Fruit fly (Drosophila melanogaster) whole organism, embryonic: ENCODE results near the gene Ythdc1.

Experiments
- Ada2b ChIP-seq: fragments of 200-800 bp; sonication (Bioruptor generic); IDR thresholded peaks from 2 replicates; pipeline ENCODE4 v1.3.6; 2022; ENCODE audit warnings: missing biosample characterization, missing genetic modification characterization
- Aef1 ChIP-seq: fragments of 200-800 bp; sonication (Bioruptor generic); IDR thresholded peaks from 3 replicates; pipeline ENCODE4 v1.3.6; 2022; ENCODE audit warnings: missing biosample characterization, missing genetic modification characterization
- Atf-2 ChIP-seq: fragments of 200-800 bp; sonication (Bioruptor generic); optimal IDR thresholded peaks from 2 replicates; lab custom pipeline; 2016; ENCODE audit warnings: missing biosample characterization, missing genetic modification characterization
- Blimp-1 ChIP-seq: fragments of 200-800 bp; sonication (Bioruptor generic); optimal IDR thresholded peaks from 3 replicates; lab custom pipeline; 2018; ENCODE audit warnings: missing biosample characterization, missing genetic modification characterization, mild to moderate bottlenecking, moderate library complexity, missing genetic modification reagents
- CG10267 ChIP-seq: fragments of 200-800 bp; sonication (Bioruptor generic); optimal IDR thresholded peaks from 2 replicates; lab custom pipeline; 2018; ENCODE audit warnings: missing biosample characterization, mild to moderate bottlenecking, missing genetic modification characterization, moderate library complexity
- CG10565 ChIP-seq: fragments of 200-800 bp; sonication (Bioruptor generic); optimal IDR thresholded peaks from 3 replicates; lab custom pipeline; 2016; ENCODE audit warnings: missing biosample characterization, mild to moderate bottlenecking, missing genetic modification characterization
- CG11504 ChIP-seq: fragments of 200-800 bp; sonication (Bioruptor generic); optimal IDR thresholded peaks from 3 replicates; lab custom pipeline; 2019; ENCODE audit warnings: missing biosample characterization, mild to moderate bottlenecking, missing genetic modification characterization, moderate library complexity
- CG11695 ChIP-seq: fragments of 200-800 bp; sonication (Bioruptor generic); IDR thresholded peaks from 3 replicates; pipeline ENCODE4 v1.3.6; 2022; ENCODE audit warnings: missing biosample characterization, missing genetic modification characterization
- CG12155 ChIP-seq: fragments of 200-800 bp; sonication (Bioruptor generic); optimal IDR thresholded peaks from 3 replicates; lab custom pipeline; 2016; ENCODE audit warnings: missing biosample characterization, missing genetic modification characterization
- CG15269 ChIP-seq: fragments of 200-800 bp; sonication (Bioruptor generic); optimal IDR thresholded peaks from 2 replicates; lab custom pipeline; 2018; ENCODE audit warnings: missing biosample characterization, mild to moderate bottlenecking, missing genetic modification characterization, moderate library complexity
- CG17361 ChIP-seq: fragments of 200-800 bp; sonication (Bioruptor generic); IDR thresholded peaks from 3 replicates; pipeline ENCODE4 v1.3.6; 2022; ENCODE audit warnings: missing biosample characterization, missing genetic modification characterization
- CG1792 ChIP-seq: fragments of 200-800 bp; sonication (Bioruptor generic); optimal IDR thresholded peaks from 2 replicates; lab custom pipeline; 2016; ENCODE audit warnings: missing biosample characterization, missing genetic modification characterization
- CG18262 ChIP-seq: fragments of 200-800 bp; optimal IDR thresholded peaks from 3 replicates; lab custom pipeline; 2019; ENCODE audit warnings: missing biosample characterization, mild to moderate bottlenecking, missing genetic modification characterization, moderate library complexity
- CG18599 ChIP-seq: fragments of 200-800 bp; sonication (Bioruptor generic); optimal IDR thresholded peaks from 3 replicates; lab custom pipeline; 2017; ENCODE audit warnings: missing biosample characterization, missing genetic modification characterization, mild to moderate bottlenecking, moderate library complexity, missing genetic modification reagents
- CG2678 ChIP-seq: fragments of 200-800 bp; sonication (Bioruptor generic); optimal IDR thresholded peaks from 3 replicates; lab custom pipeline; 2019; ENCODE audit warnings: missing biosample characterization, mild to moderate bottlenecking, missing genetic modification characterization, moderate library complexity
- CG31441 ChIP-seq: fragments of 200-800 bp; sonication (Bioruptor generic); IDR thresholded peaks from 2 replicates; pipeline ENCODE4 v1.3.6; 2022; ENCODE audit warnings: missing biosample characterization, missing genetic modification characterization
- CG34422 ChIP-seq: fragments of 200-800 bp; sonication (Bioruptor generic); IDR thresholded peaks from 3 replicates; pipeline ENCODE4 v1.3.6; 2022; ENCODE audit warnings: missing biosample characterization, missing genetic modification characterization
- CG7271 ChIP-seq: fragments of 200-800 bp; sonication (Bioruptor generic); optimal IDR thresholded peaks from 2 replicates; lab custom pipeline; 2018; ENCODE audit warnings: missing biosample characterization, mild to moderate bottlenecking, missing genetic modification characterization, moderate library complexity
- CG7928 ChIP-seq: fragments of 200-800 bp; sonication (Bioruptor generic); optimal IDR thresholded peaks from 2 replicates; lab custom pipeline; 2017; ENCODE audit warnings: missing biosample characterization, mild to moderate bottlenecking, missing genetic modification characterization
- CG8944 ChIP-seq: fragments of 200-800 bp; sonication (Bioruptor generic); optimal IDR thresholded peaks from 3 replicates; lab custom pipeline; 2016; ENCODE audit warnings: missing biosample characterization, missing genetic modification characterization
- CoRest ChIP-seq: fragments of 200-800 bp; sonication (Bioruptor generic); optimal IDR thresholded peaks from 3 replicates; lab custom pipeline; 2018; ENCODE audit warnings: missing biosample characterization, mild to moderate bottlenecking, missing genetic modification characterization, moderate library complexity
- Dfd ChIP-seq, 2 experiments: fragments of >200 bp; optimal IDR thresholded peaks; 2 replicates each; lab custom pipeline; 2017; ENCODE audit warnings: missing biosample characterization in 2 of 2, missing genetic modification characterization in 2 of 2
- Fer1 ChIP-seq: fragments of 200-800 bp; sonication (Bioruptor generic); optimal IDR thresholded peaks from 2 replicates; lab custom pipeline; 2017; ENCODE audit warnings: missing biosample characterization, mild to moderate bottlenecking, missing genetic modification characterization
- Hand ChIP-seq: fragments of 200-800 bp; sonication (Bioruptor generic); optimal IDR thresholded peaks from 2 replicates; lab custom pipeline; 2017; ENCODE audit warnings: mild to moderate bottlenecking, missing biosample characterization, missing genetic modification reagents, missing genetic modification characterization
- Hmx ChIP-seq: fragments of 200-800 bp; sonication (Bioruptor generic); optimal IDR thresholded peaks from 2 replicates; lab custom pipeline; 2016; ENCODE audit warnings: missing biosample characterization, missing genetic modification characterization
- Lhr ChIP-seq: fragments of 200-800 bp; sonication (Bioruptor generic); optimal IDR thresholded peaks from 3 replicates; lab custom pipeline; 2017; ENCODE audit warnings: mild to moderate bottlenecking, missing biosample characterization, missing genetic modification reagents, missing genetic modification characterization
- Med ChIP-seq: fragments of 200-800 bp; sonication (Bioruptor generic); peaks from one replicate; lab custom pipeline; 2016; ENCODE audit warnings: missing biosample characterization, missing genetic modification characterization, mild to moderate bottlenecking, inconsistent platforms, moderate library complexity
- Oli ChIP-seq: fragments of 200-800 bp; sonication (Bioruptor generic); optimal IDR thresholded peaks from 2 replicates; lab custom pipeline; 2018; ENCODE audit warnings: missing biosample characterization, mild to moderate bottlenecking, missing genetic modification characterization, moderate library complexity
- al ChIP-seq: fragments of 200-800 bp; sonication (Bioruptor generic); IDR thresholded peaks from 2 replicates; pipeline ENCODE4 v1.3.6; 2022; ENCODE audit warnings: missing biosample characterization, missing genetic modification characterization
- bowl ChIP-seq: fragments of 200-800 bp; sonication (Bioruptor generic); IDR thresholded peaks from 2 replicates; pipeline ENCODE4 v1.3.6; 2022; ENCODE audit warnings: missing biosample characterization, missing genetic modification characterization
- bsh ChIP-seq, 2 experiments: fragments of 200-800 bp; sonication (Bioruptor generic); optimal IDR thresholded peaks; 2 replicates each; lab custom pipeline; 2017 to 2018; ENCODE audit warnings: mild to moderate bottlenecking in 2 of 2, missing biosample characterization in 2 of 2, missing genetic modification characterization in 2 of 2, moderate library complexity in 1 of 2
- da ChIP-seq: fragments of 200-800 bp; sonication (Bioruptor generic); optimal IDR thresholded peaks from 2 replicates; lab custom pipeline; 2016; ENCODE audit warnings: missing biosample characterization, missing genetic modification characterization
- dmrt99B ChIP-seq: fragments of 200-800 bp; sonication (Bioruptor generic); optimal IDR thresholded peaks from 2 replicates; lab custom pipeline; 2018; ENCODE audit warnings: missing biosample characterization, mild to moderate bottlenecking, missing genetic modification characterization, moderate library complexity
- dysf ChIP-seq: fragments of 200-800 bp; sonication (Bioruptor generic); IDR thresholded peaks from 3 replicates; pipeline ENCODE4 v1.3.6; 2022; ENCODE audit warnings: missing biosample characterization, missing genetic modification characterization
- emc ChIP-seq: fragments of 200-800 bp; sonication (Bioruptor generic); optimal IDR thresholded peaks from 2 replicates; lab custom pipeline; 2016; ENCODE audit warnings: missing biosample characterization, missing genetic modification characterization
- fu2 ChIP-seq: fragments of 200-800 bp; sonication (Bioruptor generic); optimal IDR thresholded peaks from 2 replicates; lab custom pipeline; 2016; ENCODE audit warnings: missing biosample characterization, missing genetic modification characterization
- gem ChIP-seq: fragments of 200-800 bp; sonication (Bioruptor generic); optimal IDR thresholded peaks from 2 replicates; lab custom pipeline; 2019; ENCODE audit warnings: missing biosample characterization, mild to moderate bottlenecking, missing genetic modification characterization, moderate library complexity
- grau ChIP-seq: fragments of 200-800 bp; optimal IDR thresholded peaks from 3 replicates; lab custom pipeline; 2019; ENCODE audit warnings: missing biosample characterization, mild to moderate bottlenecking, missing genetic modification characterization, moderate library complexity
- lbe ChIP-seq: fragments of 200-800 bp; sonication (Bioruptor generic); optimal IDR thresholded peaks from 2 replicates; lab custom pipeline; 2016; ENCODE audit warnings: missing biosample characterization, mild to moderate bottlenecking, missing genetic modification characterization
- luna ChIP-seq: fragments of 200-800 bp; sonication (Bioruptor generic); optimal IDR thresholded peaks from 2 replicates; lab custom pipeline; 2016; ENCODE audit warnings: missing biosample characterization, missing genetic modification characterization
- nmo ChIP-seq: fragments of 200-800 bp; sonication (Bioruptor generic); optimal IDR thresholded peaks from 2 replicates; lab custom pipeline; 2018; ENCODE audit warnings: missing biosample characterization, mild to moderate bottlenecking, missing genetic modification characterization, moderate library complexity
- odd ChIP-seq: fragments of 200-800 bp; sonication (Bioruptor generic); optimal IDR thresholded peaks from 2 replicates; lab custom pipeline; 2017; ENCODE audit warnings: missing biosample characterization, mild to moderate bottlenecking, missing genetic modification characterization
- row ChIP-seq: fragments of 200-800 bp; sonication (Bioruptor generic); IDR thresholded peaks from 3 replicates; pipeline ENCODE4 v1.3.6; 2022; ENCODE audit warnings: missing biosample characterization, missing genetic modification characterization
- sens ChIP-seq: fragments of 200-800 bp; sonication (Bioruptor generic); peaks from one replicate; lab custom pipeline; 2016; ENCODE audit warnings: missing biosample characterization, missing genetic modification characterization
- so ChIP-seq: fragments of 200-800 bp; sonication (Bioruptor generic); IDR thresholded peaks from 3 replicates; pipeline ENCODE4 v1.3.6; 2022; ENCODE audit warnings: missing biosample characterization, missing genetic modification characterization
- tgo ChIP-seq: fragments of 200-800 bp; sonication (Bioruptor generic); IDR thresholded peaks from 3 replicates; pipeline ENCODE4 v1.3.6; 2022; ENCODE audit warnings: missing biosample characterization, missing genetic modification characterization
- toy ChIP-seq: fragments of 200-800 bp; sonication (Bioruptor generic); IDR thresholded peaks from 2 replicates; pipeline ENCODE4 v1.3.6; 2022; ENCODE audit warnings: missing biosample characterization, missing genetic modification characterization
- unpg ChIP-seq: fragments of 200-800 bp; sonication (Bioruptor generic); optimal IDR thresholded peaks from 3 replicates; lab custom pipeline; 2018; ENCODE audit warnings: missing biosample characterization, mild to moderate bottlenecking, missing genetic modification characterization, moderate library complexity
- vvl ChIP-seq: fragments of 200-800 bp; sonication (Bioruptor generic); IDR thresholded peaks from 2 replicates; pipeline ENCODE4 v1.3.6; 2022; ENCODE audit warnings: missing biosample characterization, missing genetic modification characterization
- zen ChIP-seq: fragments of 200-800 bp; sonication (Bioruptor generic); optimal IDR thresholded peaks from 3 replicates; lab custom pipeline; 2018; ENCODE audit warnings: missing biosample characterization, mild to moderate bottlenecking, missing genetic modification characterization, moderate library complexity

The Ythdc1 gene

DNA sequence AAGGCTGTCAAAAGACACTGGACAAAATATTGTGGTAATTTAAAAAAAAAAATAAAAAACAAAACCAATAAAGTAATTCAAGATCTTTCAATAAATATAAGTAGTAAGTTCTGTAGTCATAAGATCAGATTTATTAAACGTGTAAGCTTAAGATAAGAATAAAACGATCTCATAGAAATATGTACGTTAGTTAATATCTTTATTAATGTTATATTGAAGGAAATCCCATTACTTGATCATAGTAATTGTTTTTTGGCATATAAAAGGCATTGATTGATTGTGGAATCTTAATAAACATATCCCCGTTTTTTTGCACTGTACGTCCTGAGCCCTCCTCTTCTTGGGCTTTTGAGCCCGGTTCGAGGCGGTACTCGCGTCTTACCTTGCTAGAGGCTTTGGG is 30.7 kb downstream of the Ythdc1 start (continued):
- TF ChIP-seq CG17361 (GFP tag; lab: Robert Waterston, UW) (0 out of 3 replicates have a peak, but pooled peaks have one; percentile 14), CG18262 (tag; lab: Kevin White, UChicago) (peak; percentile 15), CG10267 (tag; lab: Kevin White, UChicago) (peak; percentile 5), Fer1 (peak; percentile 19), CoRest (peak; percentile 17), grau (tag; lab: Kevin White, UChicago) (peak; percentile 2), CG7271 (tag; lab: Kevin White, UChicago) (no peak), CG18599 (GFP tag; lab: Kevin White, UChicago) (no peak), CG11504 (tag; lab: Kevin White, UChicago) (peak; percentile 44), CG31441 (peak; percentile 48; the same call in 1 of the 2 replicates), dmrt99B (tag; lab: Kevin White, UChicago) (peak; percentile 5), Hand (no peak), CG15269 (tag; lab: Kevin White, UChicago) (peak; percentile 39), zen (no peak), CG2678 (tag; lab: Kevin White, UChicago) (peak; percentile 35), nmo (GFP tag; lab: Kevin White, UChicago) (peak; percentile 17), CG34422 (GFP tag; lab: Robert Waterston, UW) (no peak), Blimp-1 (GFP tag; lab: Kevin White, UChicago) (peak; percentile 7), bowl (GFP tag; lab: Robert Waterston, UW) (no peak), sens (GFP tag; lab: Kevin White, UChicago) (peak; percentile 74), unpg (GFP tag; lab: Kevin White, UChicago) (peak; percentile 23), lbe (GFP tag; lab: Kevin White, UChicago) (peak; percentile 51), gem (tag; lab: Kevin White, UChicago) (peak; percentile 53), Oli (tag; lab: Kevin White, UChicago) (peak; percentile 35)

dm6 chr3L:3342307-3342940 is 31.5 kb downstream of the Ythdc1 start:
- TF ChIP-seq dysf, result no peak
- no peak for TF ChIP-seq CG10565 (GFP tag; lab: Kevin White, UChicago)
- TF ChIP-seq Hmx (GFP tag; lab: Kevin White, UChicago), result no peak
- no peak for TF ChIP-seq CG7928 (GFP tag; lab: Kevin White, UChicago)
- TF ChIP-seq emc (GFP tag; lab: Kevin White, UChicago), result no peak
- TF ChIP-seq Aef1 (GFP tag; lab: Robert Waterston, UW), result no peak
- TF ChIP-seq Atf-2 (GFP tag; lab: Kevin White, UChicago), result no peak
- peak; percentile 65 for TF ChIP-seq lbe (GFP tag; lab: Kevin White, UChicago)
- TF ChIP-seq al (GFP tag; lab: Robert Waterston, UW), result no peak
- no peak for TF ChIP-seq Dfd (GFP tag; optimal IDR thresholded peaks at IDR 0.05; lab: Kevin White, UChicago)
- TF ChIP-seq CG18262 (tag; lab: Kevin White, UChicago), result no peak
- TF ChIP-seq tgo (GFP tag; lab: Robert Waterston, UW), result no peak
- 0 out of 3 replicates have a peak, but pooled peaks have one; percentile 5 for TF ChIP-seq row
- TF ChIP-seq vvl (GFP tag; lab: Robert Waterston, UW), result no peak
- no peak for TF ChIP-seq fu2 (GFP tag; lab: Kevin White, UChicago)
- no peak for TF ChIP-seq Med
- TF ChIP-seq Lhr (GFP tag; lab: Kevin White, UChicago), result no peak
- peak; percentile 48; the same call in 1 of the 3 replicates for TF ChIP-seq CG11695
- TF ChIP-seq luna (GFP tag; lab: Kevin White, UChicago), result no peak
- TF ChIP-seq so (GFP tag; lab: Robert Waterston, UW), result no peak
- TF ChIP-seq bsh (GFP tag; optimal IDR thresholded peaks at IDR 0.05; lab: Kevin White, UChicago), result peak in 1 of 2 experiments; percentile 61
- TF ChIP-seq toy, result no peak
- TF ChIP-seq Ada2b (GFP tag; lab: Robert Waterston, UW), result no peak
- TF ChIP-seq gem (tag; lab: Kevin White, UChicago), result no peak
- no peak for TF ChIP-seq CG8944 (GFP tag; lab: Kevin White, UChicago)
- no peak for TF ChIP-seq da (GFP tag; lab: Kevin White, UChicago)
- no peak for TF ChIP-seq odd (GFP tag; lab: Kevin White, UChicago)
- no peak for TF ChIP-seq CG1792 (GFP tag; lab: Kevin White, UChicago)
- no peak for TF ChIP-seq CG12155 (GFP tag; lab: Kevin White, UChicago)
